Worm (Caenorhabditis elegans) whole organism, young adult: ENCODE measurements around the gene Y82E9BR.6.

Experiments used
- B0019.2 ChIP-seq: fragments of 200-800 bp; sonication (Bioruptor generic); conservative IDR thresholded peaks from 2 replicates; pipeline ENCODE4 v1.3.6; 2022; ENCODE audit warnings: missing genetic modification reagents, missing genetic modification characterization, missing compliant biosample characterization
- F22D6.2 ChIP-seq: sonication (generic microtip); optimal IDR thresholded peaks from 2 replicates; lab custom pipeline; 2016; ENCODE audit warnings: mild to moderate bottlenecking, missing genetic modification characterization, missing compliant biosample characterization
- F39B2.1 ChIP-seq: fragments of 200-800 bp; sonication (Bioruptor generic); IDR thresholded peaks from 2 replicates; pipeline ENCODE4 v1.3.6; 2022; ENCODE audit warnings: missing genetic modification reagents, missing genetic modification characterization, missing compliant biosample characterization
- F49E8.2 ChIP-seq: sonication (generic microtip); optimal IDR thresholded peaks from 3 replicates; lab custom pipeline; 2017; ENCODE audit warnings: missing genetic modification characterization, mild to moderate bottlenecking, missing compliant biosample characterization, antibody characterized with exemption, moderate library complexity; ENCODE audit not compliant: insufficient read depth
- F55B11.4 ChIP-seq: sonication (generic microtip); optimal IDR thresholded peaks from 2 replicates; lab custom pipeline; 2016; ENCODE audit warnings: missing compliant biosample characterization, missing genetic modification characterization, borderline replicate concordance; ENCODE audit not compliant: insufficient read depth
- K12H6.12 ChIP-seq: fragments of 200-800 bp; sonication (Bioruptor generic); optimal IDR thresholded peaks from 2 replicates; lab custom pipeline; 2018; ENCODE audit warnings: mild to moderate bottlenecking, missing genetic modification characterization, missing compliant biosample characterization
- Y79H2A.3 ChIP-seq: fragments of 200-800 bp; sonication (Bioruptor generic); conservative IDR thresholded peaks from 2 replicates; pipeline ENCODE4 v1.3.6; 2022; ENCODE audit warnings: missing genetic modification reagents, missing genetic modification characterization, missing compliant biosample characterization
- Y95B8A.8 ChIP-seq: fragments of 200-800 bp; sonication (Bioruptor generic); IDR thresholded peaks from 2 replicates; pipeline ENCODE4 v1.3.6; 2022; ENCODE audit warnings: missing genetic modification reagents, missing genetic modification characterization, missing compliant biosample characterization
- aptf-2 ChIP-seq: fragments of 200-800 bp; sonication (Bioruptor generic); conservative IDR thresholded peaks from 2 replicates; pipeline ENCODE4 v1.3.6; 2022; ENCODE audit warnings: missing genetic modification reagents, missing genetic modification characterization, missing compliant biosample characterization
- atf-7 ChIP-seq: sonication (generic microtip); optimal IDR thresholded peaks from 2 replicates; lab custom pipeline; 2017; ENCODE audit warnings: mild to moderate bottlenecking, missing genetic modification characterization, missing compliant biosample characterization
- athp-1 ChIP-seq: sonication (generic microtip); optimal IDR thresholded peaks from 2 replicates; lab custom pipeline; 2017; ENCODE audit warnings: mild to moderate bottlenecking, missing genetic modification characterization, missing compliant biosample characterization
- attf-3 ChIP-seq: fragments of 200-800 bp; sonication (Bioruptor generic); conservative IDR thresholded peaks from 2 replicates; pipeline ENCODE4 v1.3.6; 2022; ENCODE audit warnings: missing genetic modification reagents, missing genetic modification characterization, missing compliant biosample characterization
- attf-6 ChIP-seq: fragments of 200-800 bp; sonication (Bioruptor generic); IDR thresholded peaks from 2 replicates; pipeline ENCODE4 v1.3.6; 2022; ENCODE audit warnings: missing genetic modification reagents, missing genetic modification characterization, missing compliant biosample characterization
- ceh-27 ChIP-seq: fragments of 200-800 bp; sonication (Bioruptor generic); optimal IDR thresholded peaks from 2 replicates; lab custom pipeline; 2018; ENCODE audit warnings: mild to moderate bottlenecking, missing genetic modification characterization, moderate library complexity, missing compliant biosample characterization
- ceh-40 ChIP-seq: fragments of 200-800 bp; sonication (Bioruptor generic); IDR thresholded peaks from 2 replicates; pipeline ENCODE4 v1.3.6; 2022; ENCODE audit warnings: missing genetic modification characterization, missing compliant biosample characterization
- chd-7 ChIP-seq: sonication (generic microtip); optimal IDR thresholded peaks from 2 replicates; lab custom pipeline; 2016; ENCODE audit warnings: mild to moderate bottlenecking, missing genetic modification characterization, moderate library complexity, missing compliant biosample characterization
- dpl-1 ChIP-seq: fragments of 150-350 bp; optimal IDR thresholded peaks from 2 replicates; lab custom pipeline; 2014; ENCODE audit warnings: missing biosample characterization, missing genetic modification reagents, missing genetic modification characterization
- egl-18 ChIP-seq: fragments of 200-800 bp; sonication (Bioruptor generic); IDR thresholded peaks from 2 replicates; pipeline ENCODE4 v1.3.6; 2022; ENCODE audit warnings: missing genetic modification reagents, missing genetic modification characterization, missing compliant biosample characterization
- egrh-3 ChIP-seq: fragments of 200-800 bp; sonication (Bioruptor generic); IDR thresholded peaks from 2 replicates; pipeline ENCODE4 v1.3.6; 2022; ENCODE audit warnings: missing genetic modification reagents, missing genetic modification characterization, missing compliant biosample characterization
- fkh-3 ChIP-seq: sonication (generic microtip); optimal IDR thresholded peaks from 2 replicates; lab custom pipeline; 2016; ENCODE audit warnings: mild to moderate bottlenecking, missing genetic modification characterization, missing compliant biosample characterization
- gei-17 ChIP-seq: fragments of 200-800 bp; sonication (Bioruptor generic); optimal IDR thresholded peaks from 2 replicates; lab custom pipeline; 2018; ENCODE audit warnings: mild to moderate bottlenecking, missing genetic modification characterization, missing compliant biosample characterization
- hlh-12 ChIP-seq: sonication (generic microtip); optimal IDR thresholded peaks from 2 replicates; lab custom pipeline; 2016; ENCODE audit warnings: missing genetic modification characterization, missing compliant biosample characterization
- lin-35 ChIP-seq, 3 experiments: fragments of 150-350 bp in 2 of 3; sonication (generic microtip) in 1 of 3; optimal IDR thresholded peaks; 2 replicates each; lab custom pipeline; 2014 to 2018; ENCODE audit warnings: missing biosample characterization in 3 of 3, missing genetic modification characterization in 3 of 3, missing genetic modification reagents in 3 of 3
- lin-40 ChIP-seq: sonication (generic microtip); optimal IDR thresholded peaks from 2 replicates; lab custom pipeline; 2016; ENCODE audit warnings: missing genetic modification characterization, mild to moderate bottlenecking, missing compliant biosample characterization, missing genotype, missing genetic modification reagents
- madf-10 ChIP-seq: sonication (generic microtip); optimal IDR thresholded peaks from 2 replicates; lab custom pipeline; 2016; ENCODE audit warnings: mild to moderate bottlenecking, missing genetic modification characterization, missing compliant biosample characterization
- madf-3 ChIP-seq: fragments of 200-800 bp; sonication (Bioruptor generic); IDR thresholded peaks from 2 replicates; pipeline ENCODE4 v1.3.6; 2022; ENCODE audit warnings: missing genetic modification reagents, missing genetic modification characterization, missing compliant biosample characterization
- madf-8 ChIP-seq: fragments of 200-800 bp; sonication (Bioruptor generic); conservative IDR thresholded peaks from 2 replicates; pipeline ENCODE4 v1.3.6; 2022; ENCODE audit warnings: missing genetic modification reagents, missing genetic modification characterization, missing compliant biosample characterization
- nfya-2 ChIP-seq: fragments of 200-800 bp; sonication (Bioruptor generic); IDR thresholded peaks from 2 replicates; pipeline ENCODE4 v1.3.6; 2022; ENCODE audit warnings: missing genetic modification reagents, missing genetic modification characterization, missing compliant biosample characterization
- nfyb-1 ChIP-seq: fragments of 200-800 bp; sonication (Bioruptor generic); IDR thresholded peaks from 2 replicates; pipeline ENCODE4 v1.3.6; 2022; ENCODE audit warnings: missing genetic modification reagents, missing genetic modification characterization, missing compliant biosample characterization
- nhr-80 ChIP-seq: sonication (generic microtip); optimal IDR thresholded peaks from 2 replicates; lab custom pipeline; 2016; ENCODE audit warnings: missing genetic modification characterization, missing compliant biosample characterization
- nhr-90 ChIP-seq: sonication (generic microtip); optimal IDR thresholded peaks from 2 replicates; lab custom pipeline; 2016; ENCODE audit warnings: missing genotype, mild to moderate bottlenecking, missing genetic modification characterization, missing compliant biosample characterization
- pha-4 ChIP-seq: fragments of 150-350 bp; sonication (generic microtip); optimal IDR thresholded peaks from 2 replicates; lab custom pipeline; 2014; ENCODE audit warnings: missing biosample characterization, missing genetic modification reagents, missing genetic modification characterization
- rcor-1 ChIP-seq: fragments of 200-800 bp; sonication (Bioruptor generic); IDR thresholded peaks from 2 replicates; pipeline ENCODE4 v1.3.6; 2022; ENCODE audit warnings: missing genetic modification reagents, missing genetic modification characterization, missing compliant biosample characterization
- sdz-38 ChIP-seq: sonication (generic microtip); optimal IDR thresholded peaks from 2 replicates; lab custom pipeline; 2016; ENCODE audit warnings: missing genotype, missing genetic modification characterization, missing compliant biosample characterization
- tbx-9 ChIP-seq: sonication (generic microtip); optimal IDR thresholded peaks from 2 replicates; lab custom pipeline; 2016; ENCODE audit warnings: borderline replicate concordance, missing genetic modification characterization, inconsistent platforms, missing compliant biosample characterization
- xnd-1 ChIP-seq: sonication (generic microtip); optimal IDR thresholded peaks from 2 replicates; lab custom pipeline; 2016; ENCODE audit warnings: missing genotype, missing genetic modification reagents, missing genetic modification characterization, missing compliant biosample characterization
- zfh-2 ChIP-seq: fragments of 200-800 bp; sonication (Bioruptor generic); conservative IDR thresholded peaks from 2 replicates; pipeline ENCODE4 v1.3.6; 2022; ENCODE audit warnings: missing genetic modification reagents, missing genetic modification characterization, missing compliant biosample characterization
- zim-3 ChIP-seq: sonication (generic microtip); optimal IDR thresholded peaks from 2 replicates; lab custom pipeline; 2017; ENCODE audit warnings: mild to moderate bottlenecking, missing genetic modification characterization, moderate library complexity, missing compliant biosample characterization
- ztf-22 ChIP-seq: fragments of 200-800 bp; sonication (Bioruptor generic); optimal IDR thresholded peaks from 2 replicates; lab custom pipeline; 2018; ENCODE audit warnings: mild to moderate bottlenecking, missing genetic modification characterization, moderate library complexity, missing compliant biosample characterization
- ztf-3 ChIP-seq: fragments of 200-800 bp; sonication (Bioruptor generic); optimal IDR thresholded peaks from 2 replicates; lab custom pipeline; 2018; ENCODE audit warnings: mild to moderate bottlenecking, missing genetic modification characterization, missing compliant biosample characterization

Y82E9BR.6 gene

DNA sequence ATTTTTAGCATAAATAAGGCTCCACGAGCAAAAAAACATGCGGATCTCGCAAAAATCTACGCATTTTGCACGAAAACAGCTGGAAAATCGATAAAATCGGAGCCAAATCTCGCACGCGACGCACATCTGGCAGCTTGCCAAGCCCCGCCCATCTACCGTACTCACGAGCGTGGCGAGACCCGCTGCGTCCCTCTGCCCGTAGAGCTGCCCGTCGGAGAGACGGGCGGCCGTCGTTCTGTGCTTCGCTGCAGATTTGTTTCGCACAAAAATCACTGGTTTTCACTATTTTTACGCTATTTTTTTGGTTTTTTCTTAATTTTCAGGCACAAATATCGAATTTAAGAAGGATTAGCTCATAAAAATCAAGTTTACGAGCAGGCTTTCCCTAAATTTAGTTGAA lies 37.7 kb downstream of the Y82E9BR.6 start (continued):
- TF ChIP-seq lin-40 (tag; lab: Kevin White, UChicago): peak; percentile 82
- TF ChIP-seq attf-6 (GFP tag; lab: Robert Waterston, UW): no peak
- peak; percentile 56 for TF ChIP-seq atf-7 (tag; lab: Kevin White, UChicago)
- no peak for TF ChIP-seq tbx-9 (tag; lab: Kevin White, UChicago)
- no peak for TF ChIP-seq chd-7 (tag; lab: Kevin White, UChicago)
- TF ChIP-seq Y95B8A.8 (GFP tag; lab: Robert Waterston, UW): peak; percentile 84
- TF ChIP-seq madf-8 (GFP tag; lab: Robert Waterston, UW): no peak; the same call in 1 of the 2 replicates
- no peak for TF ChIP-seq ztf-3
- TF ChIP-seq nhr-80 (tag; lab: Kevin White, UChicago): peak; percentile 62
- TF ChIP-seq Y79H2A.3 (GFP tag; lab: Robert Waterston, UW): no peak
- peak; percentile 43; the same call in 1 of the 2 replicates for TF ChIP-seq attf-3 (GFP tag; lab: Robert Waterston, UW)
- TF ChIP-seq nhr-90 (tag; lab: Kevin White, UChicago): peak; percentile 39
- no peak for TF ChIP-seq aptf-2
- peak; percentile 29 for TF ChIP-seq dpl-1 (GFP tag; lab: Kevin White, UChicago)
- no peak for TF ChIP-seq nfya-2 (GFP tag; lab: Robert Waterston, UW)
- no peak for TF ChIP-seq F22D6.2 (tag; lab: Kevin White, UChicago)
- peak; percentile 6 for TF ChIP-seq athp-1 (tag; lab: Kevin White, UChicago)
- no peak for TF ChIP-seq pha-4 (tag; lab: Kevin White, UChicago)
- peak in 1 of 3 experiments; percentile 74 for TF ChIP-seq lin-35 (GFP tag; optimal IDR thresholded peaks at IDR 0.05; lab: Kevin White, UChicago)
- TF ChIP-seq madf-10 (tag; lab: Kevin White, UChicago): peak; percentile 71
- peak; percentile 78 for TF ChIP-seq K12H6.12 (tag; lab: Kevin White, UChicago)
- no peak for TF ChIP-seq F55B11.4 (tag; lab: Kevin White, UChicago)
- no peak for TF ChIP-seq F39B2.1 (GFP tag; lab: Robert Waterston, UW)
- TF ChIP-seq zfh-2 (GFP tag; lab: Robert Waterston, UW): peak; percentile 92
- TF ChIP-seq ztf-22 (GFP tag; lab: Kevin White, UChicago): no peak
- no peak for TF ChIP-seq fkh-3 (tag; lab: Kevin White, UChicago)
- no peak for TF ChIP-seq sdz-38 (tag; lab: Kevin White, UChicago)
- peak; percentile 48 for TF ChIP-seq F49E8.2 (tag; lab: Kevin White, UChicago)
- peak; percentile 94 for TF ChIP-seq nfyb-1 (GFP tag; lab: Robert Waterston, UW)
- no peak for TF ChIP-seq zim-3
- TF ChIP-seq B0019.2 (GFP tag; lab: Robert Waterston, UW): peak; percentile 52; the same call in 1 of the 2 replicates
- peak; percentile 77 for TF ChIP-seq ceh-27
- no peak for TF ChIP-seq egl-18
- TF ChIP-seq xnd-1 (tag; lab: Kevin White, UChicago): no peak

DNA sequence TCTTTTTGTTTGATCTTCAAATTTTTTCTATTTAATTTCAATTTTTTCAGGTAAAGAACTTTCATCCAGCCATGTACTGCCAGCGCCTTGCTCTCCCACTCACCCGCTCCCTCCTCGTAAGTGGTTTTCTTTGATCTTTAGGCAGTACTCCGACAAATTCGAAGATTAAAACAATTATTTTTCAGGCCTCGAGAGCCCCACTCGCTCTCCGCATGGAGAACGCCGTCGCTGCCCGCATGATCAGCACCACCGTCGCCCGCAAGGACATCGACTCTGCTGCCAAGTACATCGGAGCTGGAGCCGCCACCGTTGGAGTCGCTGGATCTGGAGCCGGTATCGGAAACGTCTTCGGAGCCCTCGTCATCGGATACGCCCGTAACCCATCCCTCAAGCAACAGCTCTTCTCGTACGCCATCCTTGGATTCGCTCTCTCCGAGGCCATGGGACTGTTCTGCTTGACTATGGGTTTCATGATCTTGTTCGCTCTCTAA lies 38.2 kb downstream of the Y82E9BR.6 start, which contains the start of gene Y82E9BR.3:
Gene Y82E9BR.3, plus strand, starts transcription at position 51 of the 491 bp plus-strand sequence.
- peak; percentile 79 for TF ChIP-seq madf-3 (GFP tag; lab: Robert Waterston, UW)
- peak; percentile 87 for TF ChIP-seq zfh-2 (GFP tag; lab: Robert Waterston, UW)
- TF ChIP-seq hlh-12 (tag; lab: Kevin White, UChicago): no peak
- TF ChIP-seq rcor-1 (GFP tag; lab: Robert Waterston, UW): peak; percentile 9; the same call in 1 of the 2 replicates
- TF ChIP-seq egrh-3 (GFP tag; lab: Robert Waterston, UW): peak; percentile 93
- TF ChIP-seq gei-17 (GFP tag; lab: Kevin White, UChicago): no peak
- TF ChIP-seq F39B2.1 (GFP tag; lab: Robert Waterston, UW): peak; percentile 49; the same call in 1 of the 2 replicates
- TF ChIP-seq ceh-40 (GFP tag; lab: Robert Waterston, UW): 0 out of 2 replicates have a peak, but pooled peaks have one; percentile 3
